Fruit fly (Drosophila melanogaster): ENCODE data around the gene Fer1.

Gene Fer1

DNA sequence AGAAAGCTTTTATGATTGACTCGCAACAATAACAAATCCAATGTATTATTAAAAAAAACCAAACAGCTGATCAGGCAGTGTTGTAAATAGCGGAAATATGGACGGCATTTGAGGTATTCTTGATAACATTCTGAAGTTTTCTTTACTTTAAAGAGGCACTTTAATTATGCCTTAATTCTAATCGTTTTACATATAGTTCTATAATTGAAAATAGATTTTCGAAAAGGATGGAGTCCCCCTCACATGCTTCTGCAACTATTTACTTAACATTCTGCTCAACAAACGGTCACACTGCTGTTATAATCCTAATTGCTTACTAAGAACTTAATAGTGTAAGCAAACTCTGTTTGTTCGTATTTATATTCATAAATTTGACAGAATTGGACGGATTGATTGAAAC is 8.0 kb upstream of the Fer1 start, which contains the start of gene CG10068 (continued):
- TF ChIP-seq HLHmδ (GFP tag; optimal IDR thresholded peaks at IDR 0.05) (no peak), Rx (GFP tag; IDR thresholded peaks at IDR 0.05) (peak; percentile 90), toy (GFP tag; IDR thresholded peaks at IDR 0.05) (0 out of 2 replicates have a peak, but pooled peaks have one; percentile 41), CG2875 (GFP tag; optimal IDR thresholded peaks at IDR 0.05) (peak; percentile 77), CG13123 (GFP tag; optimal IDR thresholded peaks at IDR 0.05) (peak; percentile 74), Mad (GFP tag; optimal IDR thresholded peaks at IDR 0.05) (peak; percentile 83), Poxn (GFP tag; IDR thresholded peaks at IDR 0.05) (no peak), Fer2 (tag; optimal IDR thresholded peaks at IDR 0.05) (peak; percentile 73), sd (tag; optimal IDR thresholded peaks at IDR 0.05) (peak; percentile 55), CG6854 (GFP tag; optimal IDR thresholded peaks at IDR 0.05) (peak; percentile 77), CG14710 (tag; optimal IDR thresholded peaks at IDR 0.05) (peak; percentile 93), CrebB (tag; optimal IDR thresholded peaks at IDR 0.05) (peak; percentile 81), Spps (tag; optimal IDR thresholded peaks at IDR 0.05) (peak; percentile 80), slbo (GFP tag; IDR thresholded peaks at IDR 0.05) (peak; percentile 88), CG17568 (GFP tag; optimal IDR thresholded peaks at IDR 0.05) (peak; percentile 75), oc (tag; optimal IDR thresholded peaks at IDR 0.05) (peak; percentile 91), Atf-2 (GFP tag; optimal IDR thresholded peaks at IDR 0.05) (peak; percentile 77), CG10979 (tag; optimal IDR thresholded peaks at IDR 0.05) (peak; percentile 89), wek (GFP tag; optimal IDR thresholded peaks at IDR 0.05) (peak; percentile 99), TFAM (GFP tag; optimal IDR thresholded peaks at IDR 0.05) (peak; percentile 61), CG9797 (GFP tag; optimal IDR thresholded peaks at IDR 0.05) (peak; percentile 69), CG14441 (GFP tag; IDR thresholded peaks at IDR 0.05) (peak; percentile 91), MTF-1 (GFP tag; optimal IDR thresholded peaks at IDR 0.05; ENCODE audit: borderline replicate concordance) (peak; percentile 70), mld (GFP tag; IDR thresholded peaks at IDR 0.05; ENCODE audit: partially characterized antibody) (no peak), NC2α (GFP tag; optimal IDR thresholded peaks at IDR 0.05) (peak; percentile 81), Xrp1 (GFP tag; IDR thresholded peaks at IDR 0.05) (peak; percentile 97), CG17912 (GFP tag; optimal IDR thresholded peaks at IDR 0.05) (peak; percentile 22), CG11456 (GFP tag; IDR thresholded peaks at IDR 0.05) (peak; percentile 88), CG6765 (GFP tag; optimal IDR thresholded peaks at IDR 0.05) (peak; percentile 69), GATAe (GFP tag; conservative IDR thresholded peaks at IDR 0.05) (no peak; the same call in 1 of the 2 replicates), Bgb (GFP tag; IDR thresholded peaks at IDR 0.05; ENCODE audit: partially characterized antibody) (no peak), tna (GFP tag; IDR thresholded peaks at IDR 0.05; ENCODE audit: partially characterized antibody) (no peak), run (tag; optimal IDR thresholded peaks at IDR 0.05) (peak; percentile 51), CG17802 (tag; optimal IDR thresholded peaks at IDR 0.05) (peak; percentile 69), Dek (tag; optimal IDR thresholded peaks at IDR 0.05) (peak; percentile 82), lilli (GFP tag; optimal IDR thresholded peaks at IDR 0.05) (peak; percentile 93), CG10209 (GFP tag; optimal IDR thresholded peaks at IDR 0.05) (peak; percentile 89), Doc3 (GFP tag; IDR thresholded peaks at IDR 0.05; ENCODE audit: partially characterized antibody) (no peak), ems (GFP tag; optimal IDR thresholded peaks at IDR 0.05) (peak; percentile 88), CG4282 (GFP tag; optimal IDR thresholded peaks at IDR 0.05) (peak; percentile 54), ato (GFP tag; IDR thresholded peaks at IDR 0.05; ENCODE audit: partially characterized antibody) (no peak), pita (GFP tag; optimal IDR thresholded peaks at IDR 0.05) (no peak), hkb (optimal IDR thresholded peaks at IDR 0.05) (no peak), hkb (GFP tag; IDR thresholded peaks at IDR 0.05) (peak; percentile 95)

Measured in whole organism, embryonic.